Worm (Caenorhabditis elegans) whole organism, L1 larva: Measurements from ENCODE around the gene Y69A2AR.31.

ENCODE experiments used
- C04F5.9 ChIP-seq: sonication (generic microtip); optimal IDR thresholded peaks from 2 replicates; lab custom pipeline; 2016; ENCODE audit warnings: missing genetic modification characterization, missing compliant biosample characterization
- aly-2 ChIP-seq: fragments of 150-350 bp; optimal IDR thresholded peaks from 2 replicates; lab custom pipeline; 2014; ENCODE audit warnings: missing biosample characterization, missing genetic modification characterization
- ces-1 ChIP-seq: fragments of 150-350 bp; optimal IDR thresholded peaks from 2 replicates; lab custom pipeline; 2014; ENCODE audit warnings: missing biosample characterization, missing genetic modification reagents, missing genetic modification characterization
- efl-1 ChIP-seq, 4 experiments: fragments of 150-350 bp; optimal IDR thresholded peaks in 3 of 4; peaks in 1 of 4; 1 replicate in 1 of 4; 2 replicates in 3 of 4; lab custom pipeline; 2014; ENCODE audit warnings: missing biosample characterization in 2 of 4, missing genetic modification characterization in 2 of 4, missing genetic modification reagents in 2 of 4
- lin-15B ChIP-seq: fragments of 150-350 bp; sonication (generic microtip); optimal IDR thresholded peaks from 3 replicates; lab custom pipeline; 2014; ENCODE audit warnings: missing biosample characterization, missing genetic modification characterization
- lir-3 ChIP-seq: sonication (generic microtip); optimal IDR thresholded peaks from 2 replicates; lab custom pipeline; 2016; ENCODE audit warnings: mild to moderate bottlenecking, missing genetic modification characterization, moderate library complexity, missing compliant biosample characterization; ENCODE audit not compliant: poor library complexity
- nhr-85 ChIP-seq: sonication (generic microtip); peaks from one replicate; lab custom pipeline; 2016; ENCODE audit warnings: missing genetic modification characterization, inconsistent platforms, missing compliant biosample characterization
- pqm-1 ChIP-seq: sonication (generic microtip); optimal IDR thresholded peaks from 3 replicates; lab custom pipeline; 2017; ENCODE audit warnings: missing biosample characterization, missing genetic modification characterization
- snpc-4 ChIP-seq: fragments of 150-350 bp; optimal IDR thresholded peaks from 2 replicates; lab custom pipeline; 2014; ENCODE audit warnings: missing biosample characterization, missing genetic modification characterization

- peak; percentile 43 for TF ChIP-seq C04F5.9 (tag; lab: Kevin White, UChicago)
- TF ChIP-seq pqm-1 (tag; lab: Kevin White, UChicago): no peak
- TF ChIP-seq snpc-4 (tag; lab: Kevin White, UChicago): peak; percentile 69
- no peak for TF ChIP-seq lir-3
- peak; percentile 45 for TF ChIP-seq aly-2
- no peak for TF ChIP-seq ces-1 (GFP tag; lab: Kevin White, UChicago)
- peak; percentile 87 to 94 for TF ChIP-seq efl-1 (optimal IDR thresholded peaks at IDR 0.05; lab: Kevin White, UChicago)
- TF ChIP-seq efl-1 (GFP tag; optimal IDR thresholded peaks at IDR 0.05 in 1 of 2; lab: Kevin White, UChicago): peak; percentile 94 to 99
- TF ChIP-seq lin-15B: peak; percentile 85
- TF ChIP-seq nhr-85 (tag; lab: Kevin White, UChicago): peak; percentile 84
Measured at ce11 chrIV:2640950-2641349, 22.9 kb downstream of the Y69A2AR.31 start, which contains the start of the genes mdf-2 and nduv-3.
